Worm (Caenorhabditis elegans) whole organism, L1 larva: Measurements from ENCODE around the gene Y75B7AL.2.

Experiments
- C16A3.4 ChIP-seq: fragments of 150-350 bp; optimal IDR thresholded peaks from 2 replicates; lab custom pipeline; 2014; ENCODE audit warnings: missing biosample characterization, missing genetic modification characterization
- Y116A8C.19 ChIP-seq: sonication (generic microtip); optimal IDR thresholded peaks from 2 replicates; lab custom pipeline; 2016; ENCODE audit warnings: missing compliant biosample characterization, missing genetic modification characterization, borderline replicate concordance
- aha-1 ChIP-seq: fragments of 150-350 bp; optimal IDR thresholded peaks from 2 replicates; lab custom pipeline; 2014; ENCODE audit warnings: missing biosample characterization, missing genetic modification characterization
- alr-1 ChIP-seq: fragments of 200-800 bp; sonication (Bioruptor generic); optimal IDR thresholded peaks from 2 replicates; lab custom pipeline; 2018; ENCODE audit warnings: borderline replicate concordance, mild to moderate bottlenecking, missing genetic modification characterization, missing compliant biosample characterization
- aly-2 ChIP-seq: fragments of 150-350 bp; optimal IDR thresholded peaks from 2 replicates; lab custom pipeline; 2014; ENCODE audit warnings: missing biosample characterization, missing genetic modification characterization
- blmp-1 ChIP-seq: fragments of 150-350 bp; optimal IDR thresholded peaks from 2 replicates; lab custom pipeline; 2014; ENCODE audit warnings: missing biosample characterization, missing genetic modification characterization
- ceh-82 ChIP-seq, 3 experiments: fragments of 150-350 bp in 1 of 3; sonication (generic microtip) in 2 of 3; optimal IDR thresholded peaks; 2 replicates each; lab custom pipeline; 2014 to 2017; ENCODE audit warnings: missing biosample characterization in 3 of 3, missing genetic modification characterization in 3 of 3
- ceh-90 ChIP-seq: sonication (generic microtip); optimal IDR thresholded peaks from 2 replicates; lab custom pipeline; 2016; ENCODE audit warnings: missing genetic modification characterization, missing compliant biosample characterization
- dpl-1 ChIP-seq, 3 experiments: fragments of 150-350 bp in 2 of 3; sonication (generic microtip) in 1 of 3; optimal IDR thresholded peaks; 2 replicates each; lab custom pipeline; 2014 to 2017; ENCODE audit warnings: missing biosample characterization in 3 of 3, missing genetic modification characterization in 3 of 3, missing genetic modification reagents in 3 of 3
- dsc-1 ChIP-seq: sonication (generic microtip); optimal IDR thresholded peaks from 2 replicates; lab custom pipeline; 2016; ENCODE audit warnings: mild to moderate bottlenecking, missing genetic modification characterization, missing compliant biosample characterization
- efl-3 ChIP-seq: fragments of 200-800 bp; sonication (Bioruptor generic); optimal IDR thresholded peaks from 2 replicates; lab custom pipeline; 2018; ENCODE audit warnings: mild to moderate bottlenecking, missing genetic modification characterization, missing compliant biosample characterization
- ets-5 ChIP-seq: fragments of 200-800 bp; sonication (Bioruptor generic); IDR thresholded peaks from 2 replicates; pipeline ENCODE4 v1.3.6; 2022; ENCODE audit warnings: missing genetic modification characterization, missing compliant biosample characterization
- fkh-10 ChIP-seq: sonication (generic microtip); optimal IDR thresholded peaks from 2 replicates; lab custom pipeline; 2017; ENCODE audit warnings: missing biosample characterization, missing genetic modification reagents, missing genetic modification characterization
- fkh-4 ChIP-seq: sonication (generic microtip); optimal IDR thresholded peaks from 2 replicates; lab custom pipeline; 2016; ENCODE audit warnings: missing compliant biosample characterization, missing genetic modification characterization, borderline replicate concordance
- fos-1 ChIP-seq: fragments of 150-350 bp; optimal IDR thresholded peaks from 2 replicates; lab custom pipeline; 2014; ENCODE audit warnings: missing biosample characterization, missing genetic modification characterization
- hlh-4 ChIP-seq: sonication (generic microtip); optimal IDR thresholded peaks from 2 replicates; lab custom pipeline; 2016; ENCODE audit warnings: mild to moderate bottlenecking, missing genetic modification characterization, missing compliant biosample characterization
- hpl-2 ChIP-seq: fragments of 150-350 bp; optimal IDR thresholded peaks from 2 replicates; lab custom pipeline; 2014; ENCODE audit warnings: missing biosample characterization, missing genetic modification reagents, missing genetic modification characterization
- lin-14 ChIP-seq: fragments of 200-800 bp; sonication (Bioruptor generic); optimal IDR thresholded peaks from 2 replicates; lab custom pipeline; 2018; ENCODE audit warnings: mild to moderate bottlenecking, missing genetic modification characterization, moderate library complexity, missing compliant biosample characterization
- lin-15B ChIP-seq: fragments of 150-350 bp; sonication (generic microtip); optimal IDR thresholded peaks from 3 replicates; lab custom pipeline; 2014; ENCODE audit warnings: missing biosample characterization, missing genetic modification characterization
- lin-35 ChIP-seq, 2 experiments: fragments of 150-350 bp; optimal IDR thresholded peaks; 2 replicates each; lab custom pipeline; 2014; ENCODE audit warnings: missing biosample characterization in 2 of 2, missing genetic modification characterization in 2 of 2, missing genetic modification reagents in 2 of 2
- mdl-1 ChIP-seq, 2 experiments: fragments of 150-350 bp; optimal IDR thresholded peaks; 2 replicates each; lab custom pipeline; 2014 to 2017; ENCODE audit warnings: missing biosample characterization in 2 of 2, missing genetic modification characterization in 2 of 2, inconsistent platforms in 1 of 2
- mef-2 ChIP-seq: fragments of 150-350 bp; optimal IDR thresholded peaks from 2 replicates; lab custom pipeline; 2014; ENCODE audit warnings: missing biosample characterization, missing genetic modification characterization
- nhr-19 ChIP-seq: fragments of 200-800 bp; sonication (Bioruptor generic); conservative IDR thresholded peaks from 2 replicates; pipeline ENCODE4 v1.3.6; 2022; ENCODE audit warnings: missing genetic modification characterization, missing compliant biosample characterization
- nhr-237 ChIP-seq: fragments of 150-350 bp; optimal IDR thresholded peaks from 2 replicates; lab custom pipeline; 2014; ENCODE audit warnings: missing biosample characterization, missing genetic modification characterization
- nhr-28 ChIP-seq: fragments of 150-350 bp; optimal IDR thresholded peaks from 2 replicates; lab custom pipeline; 2014; ENCODE audit warnings: missing biosample characterization, missing genetic modification characterization
- nhr-47 ChIP-seq: sonication (generic microtip); optimal IDR thresholded peaks from 2 replicates; lab custom pipeline; 2016; ENCODE audit warnings: mild to moderate bottlenecking, missing genetic modification characterization, moderate library complexity, missing compliant biosample characterization
- nhr-71 ChIP-seq: sonication (generic microtip); optimal IDR thresholded peaks from 2 replicates; lab custom pipeline; 2016; ENCODE audit warnings: mild to moderate bottlenecking, missing genetic modification characterization, moderate library complexity, missing compliant biosample characterization
- nhr-77 ChIP-seq: fragments of 150-350 bp; optimal IDR thresholded peaks from 2 replicates; lab custom pipeline; 2014; ENCODE audit warnings: missing biosample characterization, missing genetic modification characterization
- nhr-85 ChIP-seq: sonication (generic microtip); peaks from one replicate; lab custom pipeline; 2016; ENCODE audit warnings: missing genetic modification characterization, inconsistent platforms, missing compliant biosample characterization
- pax-3 ChIP-seq: fragments of 200-800 bp; sonication (Bioruptor generic); optimal IDR thresholded peaks from 2 replicates; lab custom pipeline; 2018; ENCODE audit warnings: mild to moderate bottlenecking, missing genetic modification characterization, moderate library complexity, missing compliant biosample characterization
- rnt-1 ChIP-seq: sonication (generic microtip); optimal IDR thresholded peaks from 2 replicates; lab custom pipeline; 2016; ENCODE audit warnings: mild to moderate bottlenecking, missing genetic modification characterization, moderate library complexity, missing compliant biosample characterization
- skn-1 ChIP-seq: fragments of 150-350 bp; optimal IDR thresholded peaks from 2 replicates; lab custom pipeline; 2014; ENCODE audit warnings: missing biosample characterization, missing genetic modification characterization
- snu-23 ChIP-seq: sonication (generic microtip); optimal IDR thresholded peaks from 2 replicates; lab custom pipeline; 2016; ENCODE audit warnings: missing genetic modification characterization, missing compliant biosample characterization
- sup-37 ChIP-seq: fragments of 200-800 bp; sonication (Bioruptor generic); optimal IDR thresholded peaks from 2 replicates; lab custom pipeline; 2018; ENCODE audit warnings: mild to moderate bottlenecking, missing genetic modification characterization, missing compliant biosample characterization
- unc-130 ChIP-seq: fragments of 150-350 bp; optimal IDR thresholded peaks from 2 replicates; lab custom pipeline; 2017; ENCODE audit warnings: missing biosample characterization, missing genetic modification characterization, inconsistent platforms
- unc-62 ChIP-seq: fragments of 150-350 bp; optimal IDR thresholded peaks from 2 replicates; lab custom pipeline; 2014; ENCODE audit warnings: missing biosample characterization, missing genetic modification reagents, missing genetic modification characterization
- unc-98 ChIP-seq: fragments of 200-800 bp; sonication (Bioruptor generic); IDR thresholded peaks from 2 replicates; pipeline ENCODE4 v1.3.6; 2022; ENCODE audit warnings: missing genetic modification characterization, missing compliant biosample characterization
- vab-15 ChIP-seq: sonication (generic microtip); optimal IDR thresholded peaks from 2 replicates; lab custom pipeline; 2017; ENCODE audit warnings: missing genotype, mild to moderate bottlenecking, missing genetic modification characterization, missing compliant biosample characterization
- zag-1 ChIP-seq: fragments of 150-350 bp; optimal IDR thresholded peaks from 2 replicates; lab custom pipeline; 2014; ENCODE audit warnings: missing biosample characterization, missing genetic modification characterization
- ztf-11 ChIP-seq, 2 experiments: sonication (generic microtip); optimal IDR thresholded peaks; 2 replicates each; lab custom pipeline; 2016 to 2017; ENCODE audit warnings: missing genetic modification characterization in 2 of 2, missing biosample characterization in 1 of 2, missing compliant biosample characterization in 1 of 2

Gene Y75B7AL.2

DNA sequence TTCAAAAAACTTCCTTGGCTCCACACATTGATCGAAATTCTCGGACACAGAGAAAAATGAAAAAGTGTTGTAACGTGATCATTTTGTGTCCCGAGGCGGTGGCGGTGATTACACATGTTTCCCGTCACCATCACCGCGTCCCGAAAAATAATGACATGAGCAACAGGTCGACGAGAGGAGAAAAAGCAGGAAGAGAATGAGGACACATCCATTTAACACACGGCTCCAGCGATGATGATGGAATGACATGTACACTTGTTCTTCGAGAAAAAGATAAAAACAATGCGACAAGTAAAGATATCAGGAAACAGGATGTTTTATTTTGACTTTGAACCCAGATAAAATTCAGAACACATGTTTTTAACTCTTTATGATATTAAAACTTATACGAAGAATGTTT, 30.6 kb downstream of the Y75B7AL.2 start:
- TF ChIP-seq fos-1 (tag; lab: Kevin White, UChicago) (no peak), nhr-71 (tag; lab: Kevin White, UChicago) (peak; percentile 36), dsc-1 (tag; lab: Kevin White, UChicago) (peak; percentile 0), ceh-82 (tag; optimal IDR thresholded peaks at IDR 0.05; lab: Kevin White, UChicago) (no peak), lin-14 (peak; percentile 90), nhr-28 (tag; lab: Kevin White, UChicago) (no peak), snu-23 (GFP tag; lab: Kevin White, UChicago) (peak; percentile 21), rnt-1 (peak; percentile 68)

DNA sequence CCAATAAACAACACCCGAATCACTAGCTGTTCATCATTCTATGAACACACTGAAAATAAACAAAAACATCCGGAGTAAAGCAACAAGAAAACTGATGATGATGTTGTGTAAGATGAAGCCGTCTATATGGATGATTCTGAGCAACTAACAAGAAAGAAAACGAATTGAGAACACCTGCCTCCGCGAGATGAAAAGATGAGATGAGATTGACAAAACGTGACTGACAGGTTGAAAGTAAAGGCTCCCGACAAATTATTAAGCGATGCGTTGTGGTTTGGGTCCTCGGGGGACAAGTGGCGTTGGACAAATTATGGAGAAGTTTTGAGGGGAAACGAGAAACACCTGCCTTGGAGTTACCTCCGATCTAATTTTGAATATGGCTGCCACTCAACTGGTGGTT, 31.9 kb downstream of the Y75B7AL.2 start:
- TF ChIP-seq mdl-1 (tag; optimal IDR thresholded peaks at IDR 0.05; lab: Kevin White, UChicago) (no peak), alr-1 (no peak), unc-98 (GFP tag; lab: Robert Waterston, UW) (no peak), dsc-1 (tag; lab: Kevin White, UChicago) (peak; percentile 44), rnt-1 (peak; percentile 17), fkh-4 (tag; lab: Kevin White, UChicago) (no peak), lin-15B (tag; lab: Kevin White, UChicago) (no peak), nhr-47 (no peak), ets-5 (GFP tag; lab: Robert Waterston, UW) (no peak), lin-14 (peak; percentile 16)

DNA sequence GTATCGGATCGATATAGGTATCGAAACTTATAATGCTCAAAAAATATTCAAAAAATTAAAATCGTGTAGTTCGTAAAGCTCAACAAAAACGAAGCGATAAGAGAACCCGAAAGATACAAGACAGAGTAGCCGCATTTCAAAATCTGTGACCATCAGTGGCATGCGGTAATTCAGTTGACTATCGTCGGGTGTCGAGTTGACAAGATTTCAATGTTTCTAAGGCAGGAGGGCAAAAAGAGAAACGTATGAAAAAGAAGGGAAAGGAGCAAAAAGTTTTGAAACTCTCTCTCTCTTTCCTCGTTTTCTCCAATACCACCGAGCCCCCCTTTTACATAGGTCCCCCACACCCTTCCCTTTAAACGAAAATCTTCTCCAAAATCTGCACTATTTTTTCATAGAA, 36.2 kb downstream of the Y75B7AL.2 start:
- TF ChIP-seq lin-14 (peak; percentile 71), hpl-2 (GFP tag; lab: Kevin White, UChicago) (no peak), fkh-10 (peak; percentile 19), ceh-82 (tag; optimal IDR thresholded peaks at IDR 0.05; lab: Kevin White, UChicago) (peak in 1 of 3 experiments; percentile 5), nhr-47 (no peak), nhr-77 (tag; lab: Kevin White, UChicago) (no peak), vab-15 (no peak)
- TF ChIP-seq, all 84 proteins: peak for 3

DNA sequence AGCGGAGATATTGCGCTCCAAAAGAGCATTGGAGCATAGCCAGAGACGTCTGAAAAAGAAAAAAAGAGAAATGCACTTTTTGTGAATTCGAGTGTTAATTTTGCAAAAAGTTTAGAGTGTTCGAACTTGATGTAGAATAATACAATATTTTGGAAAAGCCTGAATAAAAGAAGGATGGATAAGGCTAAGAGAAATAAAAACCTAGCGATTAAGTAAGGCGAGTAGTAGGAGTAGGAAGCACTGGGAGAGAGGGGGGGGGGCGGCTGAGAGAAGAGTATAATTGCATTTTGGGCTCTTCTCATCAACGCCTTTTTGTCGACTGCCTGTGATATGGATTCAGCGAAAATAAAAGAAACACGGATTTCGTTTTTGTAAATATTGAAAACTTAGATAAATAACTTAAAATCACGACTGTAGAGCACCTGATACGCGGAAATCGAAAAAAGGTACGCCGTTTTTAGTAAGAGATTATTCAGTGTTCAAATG, 40.0 kb downstream of the Y75B7AL.2 start, which contains the start of gene F16B3.3:
Gene F16B3.3, minus strand, starts transcription at position 51 of the 486 bp plus-strand sequence.
- no peak for TF ChIP-seq efl-3 (GFP tag; lab: Kevin White, UChicago)
- no peak for TF ChIP-seq sup-37 (GFP tag; lab: Kevin White, UChicago)
- no peak for TF ChIP-seq nhr-237 (tag; lab: Kevin White, UChicago)
- TF ChIP-seq unc-130 (tag; lab: Kevin White, UChicago): no peak
- TF ChIP-seq nhr-77 (tag; lab: Kevin White, UChicago): no peak
- TF ChIP-seq, all 84 proteins: peak for 0

DNA sequence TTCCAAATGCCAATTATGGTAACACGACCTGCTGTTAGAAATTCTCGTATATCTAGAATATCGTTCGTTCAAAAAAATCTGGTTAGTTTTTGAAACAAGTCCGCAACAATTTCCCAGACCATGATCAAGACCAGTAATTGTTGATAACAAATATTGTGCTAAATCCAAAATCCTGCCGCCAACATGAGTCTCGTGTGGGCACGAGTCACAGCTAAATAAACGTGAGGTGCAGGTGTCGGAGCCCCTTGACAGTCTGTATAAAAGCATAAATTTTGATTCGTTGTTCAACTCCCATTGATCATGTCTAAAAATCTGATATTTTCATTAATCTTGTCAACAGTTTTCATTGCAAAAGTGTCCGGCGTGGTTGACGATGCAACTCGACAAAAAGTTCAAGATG, 43.1 kb downstream of the Y75B7AL.2 start, which contains the start of gene F16B3.2:
Gene F16B3.2, plus strand, starts transcription at position 301 of the 400 bp plus-strand sequence.
- TF ChIP-seq pax-3 (tag; lab: Kevin White, UChicago) (no peak), aha-1 (tag; lab: Kevin White, UChicago) (no peak), zag-1 (tag; lab: Kevin White, UChicago) (no peak), ztf-11 (tag; optimal IDR thresholded peaks at IDR 0.05; lab: Kevin White, UChicago) (no peak), ceh-90 (tag; lab: Kevin White, UChicago) (no peak)

DNA sequence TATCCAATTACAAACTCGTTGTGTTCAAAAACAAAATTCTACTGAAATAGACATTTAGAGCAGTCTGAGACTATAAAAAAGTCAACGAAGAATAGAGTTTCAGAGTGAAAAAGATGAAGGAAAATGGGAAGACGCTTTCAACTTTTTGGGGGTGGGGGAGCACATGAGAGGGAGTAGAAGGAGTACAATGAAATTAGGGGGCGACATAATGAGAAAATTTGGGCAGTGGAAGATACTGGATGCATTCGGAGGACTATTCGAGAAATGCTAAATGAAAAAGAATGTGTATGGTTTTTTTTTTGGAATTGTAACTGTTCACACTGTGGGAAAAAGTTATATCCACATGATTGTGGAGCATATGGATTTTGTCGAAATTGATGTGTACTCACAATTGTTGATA, 44.7 kb downstream of the Y75B7AL.2 start:
- TF ChIP-seq Y116A8C.19 (tag; lab: Kevin White, UChicago) (no peak), ceh-90 (tag; lab: Kevin White, UChicago) (no peak), nhr-85 (tag; lab: Kevin White, UChicago) (no peak), ztf-11 (tag; optimal IDR thresholded peaks at IDR 0.05; lab: Kevin White, UChicago) (no peak), mef-2 (tag; lab: Kevin White, UChicago) (no peak), aly-2 (tag; lab: Kevin White, UChicago) (no peak), unc-62 (GFP tag; lab: Kevin White, UChicago) (no peak), nhr-19 (GFP tag; lab: Robert Waterston, UW) (no peak), dpl-1 (GFP tag; optimal IDR thresholded peaks at IDR 0.05; lab: Kevin White, UChicago) (no peak), pax-3 (tag; lab: Kevin White, UChicago) (no peak), blmp-1 (no peak), sup-37 (GFP tag; lab: Kevin White, UChicago) (no peak), rnt-1 (no peak), fos-1 (tag; lab: Kevin White, UChicago) (no peak), C16A3.4 (tag; lab: Kevin White, UChicago) (no peak), mdl-1 (tag; optimal IDR thresholded peaks at IDR 0.05; lab: Kevin White, UChicago) (no peak), ets-5 (GFP tag; lab: Robert Waterston, UW) (no peak), skn-1 (no peak), hlh-4 (no peak), lin-35 (GFP tag; optimal IDR thresholded peaks at IDR 0.05; lab: Kevin White, UChicago) (no peak)
